ENCODE assay signal across 4 fruit fly cellular contexts in genomic region chr3R:15807877-15808381, dm6.
TF ChIP-seq lines count a peak whose summit lies in the region.

No protein-coding gene starts in this region.

- TF ChIP-seq CTCF in whole organism, embryonic (GFP tag; optimal IDR thresholded peaks at IDR 0.05; lab: Kevin White, UChicago) = no peak

TF ChIP-seq in whole organism, embryonic, 481 proteins besides CTCF, POLR2A, EP300 and RAD21:
- TF ChIP-seq sr (GFP tag; IDR thresholded peaks at IDR 0.05; lab: Robert Waterston, UW) (peak; percentile 67; the same call in 2 of the 3 replicates), bsh (GFP tag; optimal IDR thresholded peaks at IDR 0.05; lab: Kevin White, UChicago) (peak in 1 of 2 experiments; percentile 48), sd (tag; optimal IDR thresholded peaks at IDR 0.05; lab: Kevin White, UChicago) (peak; percentile 41), sug (tag; optimal IDR thresholded peaks at IDR 0.05; lab: Kevin White, UChicago) (no peak), onecut (GFP tag; IDR thresholded peaks at IDR 0.05; lab: Robert Waterston, UW) (peak; percentile 44)
TF ChIP-seq in whole organism, embryonic: peak in this region for 4.

TF ChIP-seq in whole organism, prepupa, 60 proteins besides CTCF, POLR2A, EP300 and RAD21:
- no peak for TF ChIP-seq fd59A (GFP tag; optimal IDR thresholded peaks at IDR 0.05; lab: Kevin White, UChicago)
- no peak for TF ChIP-seq CG8319 (GFP tag; optimal IDR thresholded peaks at IDR 0.05; lab: Kevin White, UChicago)
- TF ChIP-seq spab (GFP tag; optimal IDR thresholded peaks at IDR 0.05; lab: Kevin White, UChicago) = no peak
- TF ChIP-seq Blimp-1 (GFP tag; optimal IDR thresholded peaks at IDR 0.05; lab: Kevin White, UChicago) = peak; percentile 41
- TF ChIP-seq CG6854 (GFP tag; optimal IDR thresholded peaks at IDR 0.05; lab: Kevin White, UChicago) = no peak
- TF ChIP-seq Hr39 (GFP tag; optimal IDR thresholded peaks at IDR 0.05; lab: Kevin White, UChicago) = no peak
- TF ChIP-seq CG31627 (GFP tag; optimal IDR thresholded peaks at IDR 0.05; lab: Kevin White, UChicago) = no peak
- TF ChIP-seq CG6163 (GFP tag; IDR thresholded peaks at IDR 0.05; lab: Robert Waterston, UW) = 0 out of 3 replicates have a peak, but pooled peaks have one; percentile 17
- TF ChIP-seq dsx (GFP tag; optimal IDR thresholded peaks at IDR 0.05; lab: Kevin White, UChicago; ENCODE audit: poor library complexity, severe bottlenecking) = no peak
- TF ChIP-seq Hr4 (GFP tag; optimal IDR thresholded peaks at IDR 0.05; lab: Kevin White, UChicago) = no peak
- no peak for TF ChIP-seq eg (GFP tag; IDR thresholded peaks at IDR 0.05; lab: Robert Waterston, UW)
- no peak for TF ChIP-seq CG8119 (GFP tag; IDR thresholded peaks at IDR 0.05; lab: Robert Waterston, UW)
- TF ChIP-seq fkh (GFP tag; optimal IDR thresholded peaks at IDR 0.05; lab: Kevin White, UChicago) = no peak

TF ChIP-seq in whole organism, pupa, 21 proteins besides CTCF, POLR2A, EP300 and RAD21:
- TF ChIP-seq EcR (GFP tag; optimal IDR thresholded peaks at IDR 0.05; lab: Kevin White, UChicago) (peak; percentile 64), CG4496 (GFP tag; IDR thresholded peaks at IDR 0.05; lab: Robert Waterston, UW) (no peak), Snoo (tag; optimal IDR thresholded peaks at IDR 0.05; lab: Kevin White, UChicago) (no peak), gl (tag; optimal IDR thresholded peaks at IDR 0.05; lab: Kevin White, UChicago) (peak; percentile 30)

TF ChIP-seq in whole organism, wandering third instar larva, 38 proteins besides CTCF, POLR2A, EP300 and RAD21:
- TF ChIP-seq fru (GFP tag; optimal IDR thresholded peaks at IDR 0.05; lab: Kevin White, UChicago) = peak; percentile 86
- TF ChIP-seq psq (GFP tag; optimal IDR thresholded peaks at IDR 0.05; lab: Kevin White, UChicago) = peak; percentile 72
- TF ChIP-seq br (GFP tag; optimal IDR thresholded peaks at IDR 0.05; lab: Kevin White, UChicago) = no peak

Comparison
In these comparisons a context has a peak if more than half of its experiments do, and no peak if none do; other contexts are left out.
1. Of the 7 proteins assayed by ChIP-seq in both whole organism, embryonic and whole organism, prepupa: peak only in whole organism, embryonic: none; only in whole organism, prepupa: Blimp-1; in both: none; in neither: 6.